Worm (Caenorhabditis elegans): ENCODE measurements around the gene pid-1.

The pid-1 gene

DNA sequence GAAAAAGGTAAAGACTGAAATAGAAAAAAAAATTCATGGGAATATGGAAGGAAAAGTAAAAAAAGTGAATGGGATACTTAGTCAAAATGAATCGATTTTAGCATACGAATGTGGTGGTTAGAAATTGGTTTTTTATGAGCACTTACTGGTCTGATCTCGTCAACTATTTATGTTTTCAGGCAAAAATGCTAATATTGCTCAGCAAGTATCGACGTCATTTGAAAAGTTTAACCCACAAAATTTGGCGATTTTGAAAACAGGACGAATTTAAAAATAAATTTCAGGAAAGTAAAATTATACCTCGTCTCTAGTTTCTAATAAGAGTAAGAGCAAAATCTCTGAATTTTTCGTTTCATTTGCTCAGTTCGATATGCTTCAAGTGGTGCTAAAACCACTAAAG, 47.1 kb downstream of the pid-1 start:
- TF ChIP-seq attf-5 (GFP tag; optimal IDR thresholded peaks at IDR 0.05) (no peak), xnd-1 (tag; optimal IDR thresholded peaks at IDR 0.05) (no peak), lin-35 (GFP tag; optimal IDR thresholded peaks at IDR 0.05) (no peak), F52B5.7 (tag; optimal IDR thresholded peaks at IDR 0.05) (no peak), dpff-1 (tag; optimal IDR thresholded peaks at IDR 0.05) (no peak), egl-18 (GFP tag; IDR thresholded peaks at IDR 0.05) (no peak), K11D2.4 (GFP tag; IDR thresholded peaks at IDR 0.05) (no peak), C17E4.6 (GFP tag; IDR thresholded peaks at IDR 0.05) (no peak), tlf-1 (GFP tag; optimal IDR thresholded peaks at IDR 0.05) (no peak), T26A5.8 (tag; optimal IDR thresholded peaks at IDR 0.05) (no peak), madf-10 (tag; optimal IDR thresholded peaks at IDR 0.05) (no peak), sdz-38 (tag; optimal IDR thresholded peaks at IDR 0.05) (no peak), hrde-1 (tag; optimal IDR thresholded peaks at IDR 0.05; ENCODE audit: borderline replicate concordance) (no peak), F23B12.7 (tag; optimal IDR thresholded peaks at IDR 0.05; ENCODE audit: insufficient read depth) (no peak), B0261.1 (tag; optimal IDR thresholded peaks at IDR 0.05) (no peak), aptf-2 (GFP tag; conservative IDR thresholded peaks at IDR 0.05) (no peak), snpc-3.4 (tag; optimal IDR thresholded peaks at IDR 0.05) (no peak), efl-1 (GFP tag; optimal IDR thresholded peaks at IDR 0.05) (no peak), chd-7 (tag; optimal IDR thresholded peaks at IDR 0.05) (no peak)

DNA sequence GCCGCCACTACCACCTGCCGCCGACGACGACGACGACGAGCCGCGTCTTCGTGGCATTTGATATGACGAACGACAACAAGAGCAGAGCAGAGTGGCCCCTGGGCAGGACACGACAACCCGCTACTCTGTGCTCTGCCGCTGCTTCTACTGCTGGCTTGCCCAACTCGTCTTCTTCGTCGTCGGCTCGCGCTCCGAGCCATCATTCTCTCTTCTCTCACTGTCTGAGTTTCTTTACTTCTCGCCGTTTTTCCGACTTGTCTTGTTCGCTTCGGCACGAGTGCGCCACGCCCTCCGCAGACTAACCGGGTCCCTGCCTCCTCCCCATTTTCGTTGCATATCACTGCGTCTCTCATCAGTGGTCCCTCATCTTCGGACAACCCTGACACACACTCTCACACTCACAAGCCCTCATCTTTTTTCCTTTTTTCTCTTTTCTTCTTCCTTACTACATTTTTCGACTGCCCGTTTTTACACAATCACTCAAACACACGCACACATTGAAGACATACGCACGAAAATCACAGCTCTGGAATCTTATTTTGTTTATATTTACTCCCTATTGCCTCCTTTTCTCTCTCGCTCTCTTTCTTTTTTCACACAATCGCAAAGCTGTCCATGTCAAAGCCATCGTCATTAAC, 48.2 kb downstream of the pid-1 start:
- TF ChIP-seq lin-35 (GFP tag; optimal IDR thresholded peaks at IDR 0.05) (peak in 1 of 3 experiments; percentile 46), K12H6.12 (tag; optimal IDR thresholded peaks at IDR 0.05) (peak; percentile 60), mcd-1 (GFP tag; IDR thresholded peaks at IDR 0.05) (0 out of 2 replicates have a peak, but pooled peaks have one; percentile 27), hmg-1.2 (GFP tag; IDR thresholded peaks at IDR 0.05) (peak; percentile 38; the same call in 1 of the 2 replicates), F39B2.1 (GFP tag; IDR thresholded peaks at IDR 0.05) (no peak), ceh-27 (GFP tag; optimal IDR thresholded peaks at IDR 0.05) (peak; percentile 43), F57A8.1 (GFP tag; optimal IDR thresholded peaks at IDR 0.05) (no peak), egrh-3 (GFP tag; IDR thresholded peaks at IDR 0.05) (peak; percentile 84), snpc-4 (GFP tag; optimal IDR thresholded peaks at IDR 0.05) (no peak), snpc-4 (tag; optimal IDR thresholded peaks at IDR 0.05) (peak in 1 of 4 experiments; percentile 10), rcor-1 (GFP tag; IDR thresholded peaks at IDR 0.05) (peak; percentile 35; the same call in 1 of the 2 replicates), dox-1 (GFP tag; IDR thresholded peaks at IDR 0.05) (0 out of 2 replicates have a peak, but pooled peaks have one; percentile 14), Y53F4B.3 (GFP tag; IDR thresholded peaks at IDR 0.05) (no peak), lin-40 (tag; optimal IDR thresholded peaks at IDR 0.05) (peak; percentile 32), gei-17 (GFP tag; optimal IDR thresholded peaks at IDR 0.05) (no peak), nfyb-1 (GFP tag; IDR thresholded peaks at IDR 0.05) (no peak), cebp-1 (GFP tag; IDR thresholded peaks at IDR 0.05) (no peak), cebp-1 (tag; optimal IDR thresholded peaks at IDR 0.05) (peak; percentile 58), attf-5 (GFP tag; optimal IDR thresholded peaks at IDR 0.05) (peak; percentile 37), zfh-2 (GFP tag; conservative IDR thresholded peaks at IDR 0.05) (peak; percentile 93)

All from whole organism, young adult.